Fruit fly (Drosophila melanogaster) whole organism, embryonic: ENCODE measurements around the gene Caf1-55.

Source experiments
- Atf-2 ChIP-seq: fragments of 200-800 bp; sonication (Bioruptor generic); optimal IDR thresholded peaks from 2 replicates; lab custom pipeline; 2016; ENCODE audit warnings: missing biosample characterization, missing genetic modification characterization
- Bgb ChIP-seq: fragments of 200-800 bp; sonication (Bioruptor generic); IDR thresholded peaks from 2 replicates; pipeline ENCODE4 v1.3.6; 2022; ENCODE audit warnings: missing biosample characterization, missing genetic modification characterization; ENCODE audit not compliant: partially characterized antibody
- CG10267 ChIP-seq: fragments of 200-800 bp; sonication (Bioruptor generic); optimal IDR thresholded peaks from 2 replicates; lab custom pipeline; 2018; ENCODE audit warnings: missing biosample characterization, mild to moderate bottlenecking, missing genetic modification characterization, moderate library complexity
- CG10366 ChIP-seq: fragments of 200-800 bp; sonication (Bioruptor generic); IDR thresholded peaks from 2 replicates; pipeline ENCODE4 v1.3.6; 2022; ENCODE audit warnings: missing biosample characterization, missing genetic modification characterization
- CG12391 ChIP-seq: fragments of 200-800 bp; sonication (Bioruptor generic); optimal IDR thresholded peaks from 3 replicates; lab custom pipeline; 2018; ENCODE audit warnings: missing biosample characterization, mild to moderate bottlenecking, missing genetic modification characterization, moderate library complexity
- CG16813 ChIP-seq: fragments of 200-800 bp; sonication (Bioruptor generic); IDR thresholded peaks from 3 replicates; pipeline ENCODE4 v1.3.6; 2022; ENCODE audit warnings: missing biosample characterization, missing genetic modification characterization; ENCODE audit not compliant: partially characterized antibody
- CG2120 ChIP-seq: fragments of 200-800 bp; sonication (Bioruptor generic); optimal IDR thresholded peaks from 3 replicates; lab custom pipeline; 2016; ENCODE audit warnings: missing biosample characterization, missing genetic modification characterization
- CG3065 ChIP-seq: fragments of 200-800 bp; sonication (Bioruptor generic); optimal IDR thresholded peaks from 2 replicates; lab custom pipeline; 2016; ENCODE audit warnings: missing biosample characterization, missing genetic modification characterization
- CG34224 ChIP-seq: fragments of 200-800 bp; sonication (Bioruptor generic); IDR thresholded peaks from 3 replicates; pipeline ENCODE4 v1.3.6; 2022; ENCODE audit warnings: missing biosample characterization, missing genetic modification characterization; ENCODE audit not compliant: partially characterized antibody
- CG34376 ChIP-seq: fragments of 200-800 bp; sonication (Bioruptor generic); optimal IDR thresholded peaks from 2 replicates; lab custom pipeline; 2018; ENCODE audit warnings: missing biosample characterization, mild to moderate bottlenecking, missing genetic modification characterization
- CG3847 ChIP-seq: fragments of 200-800 bp; sonication (Bioruptor generic); IDR thresholded peaks from 2 replicates; pipeline ENCODE4 v1.3.6; 2022; ENCODE audit warnings: missing biosample characterization, missing genetic modification characterization
- CG4328 ChIP-seq: fragments of 200-800 bp; sonication (Bioruptor generic); optimal IDR thresholded peaks from 3 replicates; lab custom pipeline; 2017; ENCODE audit warnings: missing biosample characterization, missing genetic modification reagents, missing genetic modification characterization
- CG4617 ChIP-seq: fragments of 200-800 bp; sonication (Bioruptor generic); optimal IDR thresholded peaks from 3 replicates; lab custom pipeline; 2016; ENCODE audit warnings: missing biosample characterization, missing genetic modification characterization, borderline replicate concordance
- CG7786 ChIP-seq: fragments of 200-800 bp; sonication (Bioruptor generic); optimal IDR thresholded peaks from 2 replicates; lab custom pipeline; 2016; ENCODE audit warnings: missing biosample characterization, missing genetic modification characterization
- CG8359 ChIP-seq: fragments of 200-800 bp; sonication (Bioruptor generic); optimal IDR thresholded peaks from 2 replicates; lab custom pipeline; 2017; ENCODE audit warnings: missing biosample characterization, mild to moderate bottlenecking, missing genetic modification characterization, borderline replicate concordance
- CG8924 ChIP-seq: fragments of 200-800 bp; optimal IDR thresholded peaks from 3 replicates; lab custom pipeline; 2019; ENCODE audit warnings: missing biosample characterization, mild to moderate bottlenecking, missing genetic modification characterization, moderate library complexity
- CG9932 ChIP-seq: fragments of 200-800 bp; sonication (Bioruptor generic); IDR thresholded peaks from 2 replicates; pipeline ENCODE4 v1.3.6; 2022; ENCODE audit warnings: missing biosample characterization, missing genetic modification characterization
- CHES-1-like ChIP-seq: fragments of 200-800 bp; sonication (Bioruptor generic); optimal IDR thresholded peaks from 2 replicates; lab custom pipeline; 2016; ENCODE audit warnings: missing biosample characterization, missing genetic modification characterization
- CkIIα-i1 ChIP-seq: fragments of 200-800 bp; sonication (Bioruptor generic); IDR thresholded peaks from 2 replicates; pipeline ENCODE4 v1.3.6; 2022; ENCODE audit warnings: missing biosample characterization, missing genetic modification characterization
- D19B ChIP-seq: fragments of 200-800 bp; sonication (Bioruptor generic); optimal IDR thresholded peaks from 2 replicates; lab custom pipeline; 2017; ENCODE audit warnings: missing biosample characterization, mild to moderate bottlenecking, missing genetic modification characterization
- Dref ChIP-seq: fragments of 200-800 bp; sonication (Bioruptor generic); IDR thresholded peaks from 2 replicates; pipeline ENCODE4 v1.3.6; 2022; ENCODE audit warnings: missing biosample characterization, missing genetic modification characterization
- Ets97D ChIP-seq: fragments of 200-800 bp; sonication (Bioruptor generic); optimal IDR thresholded peaks from 3 replicates; lab custom pipeline; 2016; ENCODE audit warnings: missing biosample characterization, missing genetic modification characterization
- HLH54F ChIP-seq: fragments of 200-800 bp; sonication (Bioruptor generic); optimal IDR thresholded peaks from 3 replicates; lab custom pipeline; 2016; ENCODE audit warnings: missing biosample characterization, missing genetic modification characterization
- Hr51 ChIP-seq, 2 experiments: fragments of 200-800 bp; sonication (Bioruptor generic); optimal IDR thresholded peaks; 2 replicates in 1 of 2; 3 replicates in 1 of 2; lab custom pipeline; 2016 to 2018; ENCODE audit warnings: missing biosample characterization in 2 of 2, missing genetic modification characterization in 2 of 2, mild to moderate bottlenecking in 1 of 2, moderate library complexity in 1 of 2
- Med ChIP-seq: fragments of 200-800 bp; sonication (Bioruptor generic); peaks from one replicate; lab custom pipeline; 2016; ENCODE audit warnings: missing biosample characterization, missing genetic modification characterization, mild to moderate bottlenecking, inconsistent platforms, moderate library complexity
- Opbp ChIP-seq: fragments of 200-800 bp; sonication (Bioruptor generic); IDR thresholded peaks from 3 replicates; pipeline ENCODE4 v1.3.6; 2022; ENCODE audit warnings: missing biosample characterization, missing genetic modification characterization; ENCODE audit not compliant: partially characterized antibody
- Stat92E ChIP-seq, 3 experiments: fragments of >200 bp in 2 of 3; fragments of 200-800 bp in 1 of 3; sonication (Bioruptor generic) in 1 of 3; optimal IDR thresholded peaks; 2 replicates each; lab custom pipeline; 2017 to 2019; ENCODE audit warnings: missing biosample characterization in 3 of 3, missing genetic modification characterization in 3 of 3, mild to moderate bottlenecking in 1 of 3, moderate library complexity in 1 of 3
- Trl ChIP-seq, 3 experiments: fragments of >200 bp in 2 of 3; fragments of 200-800 bp in 1 of 3; sonication (Bioruptor generic) in 1 of 3; optimal IDR thresholded peaks; 2 replicates in 1 of 3; 3 replicates in 2 of 3; lab custom pipeline; 2016 to 2017; ENCODE audit warnings: missing biosample characterization in 1 of 3, missing genetic modification characterization in 1 of 3
- ase ChIP-seq: fragments of 200-800 bp; sonication (Bioruptor generic); IDR thresholded peaks from 3 replicates; pipeline ENCODE4 v1.3.6; 2022; ENCODE audit warnings: missing biosample characterization, missing genetic modification characterization
- dan ChIP-seq: fragments of 200-800 bp; sonication (Bioruptor generic); IDR thresholded peaks from 2 replicates; pipeline ENCODE4 v1.3.6; 2022; ENCODE audit warnings: missing biosample characterization, missing genetic modification characterization
- eyg ChIP-seq: fragments of 200-800 bp; sonication (Bioruptor generic); optimal IDR thresholded peaks from 3 replicates; lab custom pipeline; 2016; ENCODE audit warnings: missing biosample characterization, missing genetic modification characterization
- ftz-f1 ChIP-seq: fragments of 200-800 bp; sonication (Bioruptor generic); optimal IDR thresholded peaks from 2 replicates; lab custom pipeline; 2016; ENCODE audit warnings: missing biosample characterization, missing genetic modification characterization
- gro ChIP-seq: fragments of 200-800 bp; sonication (Bioruptor generic); optimal IDR thresholded peaks from 2 replicates; lab custom pipeline; 2016; ENCODE audit warnings: missing biosample characterization, missing genetic modification characterization
- hbn ChIP-seq: fragments of 200-800 bp; sonication (Bioruptor generic); IDR thresholded peaks from 2 replicates; pipeline ENCODE4 v1.3.6; 2022; ENCODE audit warnings: missing biosample characterization, missing genetic modification characterization; ENCODE audit not compliant: partially characterized antibody
- her ChIP-seq: fragments of 200-800 bp; sonication (Bioruptor generic); optimal IDR thresholded peaks from 2 replicates; lab custom pipeline; 2016; ENCODE audit warnings: missing biosample characterization, missing genetic modification characterization
- inv ChIP-seq: fragments of 200-800 bp; sonication (Bioruptor generic); IDR thresholded peaks from 2 replicates; pipeline ENCODE4 v1.3.6; 2022; ENCODE audit warnings: missing biosample characterization, missing genetic modification characterization; ENCODE audit not compliant: partially characterized antibody
- jing ChIP-seq: fragments of 200-800 bp; sonication (Bioruptor generic); optimal IDR thresholded peaks from 2 replicates; lab custom pipeline; 2018; ENCODE audit warnings: missing biosample characterization, mild to moderate bottlenecking, missing genetic modification characterization
- kay ChIP-seq: fragments of 200-800 bp; sonication (Bioruptor generic); optimal IDR thresholded peaks from 2 replicates; lab custom pipeline; 2016; ENCODE audit warnings: missing biosample characterization, missing genetic modification characterization
- knrl ChIP-seq: fragments of 200-800 bp; sonication (Bioruptor generic); IDR thresholded peaks from 3 replicates; pipeline ENCODE4 v1.3.6; 2022; ENCODE audit warnings: missing biosample characterization, missing genetic modification characterization; ENCODE audit not compliant: partially characterized antibody
- maf-S ChIP-seq: fragments of 200-800 bp; sonication (Bioruptor generic); optimal IDR thresholded peaks from 2 replicates; lab custom pipeline; 2016; ENCODE audit warnings: missing biosample characterization, missing genetic modification characterization
- mam ChIP-seq: fragments of 200-800 bp; sonication (Bioruptor generic); optimal IDR thresholded peaks from 3 replicates; lab custom pipeline; 2016; ENCODE audit warnings: missing biosample characterization, missing genetic modification characterization
- salm ChIP-seq: fragments of 200-800 bp; sonication (Bioruptor generic); optimal IDR thresholded peaks from 2 replicates; lab custom pipeline; 2018; ENCODE audit warnings: missing biosample characterization, mild to moderate bottlenecking, missing genetic modification characterization
- seq ChIP-seq: fragments of 200-800 bp; sonication (Bioruptor generic); IDR thresholded peaks from 2 replicates; pipeline ENCODE4 v1.3.6; 2022; ENCODE audit warnings: missing biosample characterization, missing genetic modification characterization
- usp ChIP-seq: fragments of >200 bp; optimal IDR thresholded peaks from 2 replicates; lab custom pipeline; 2017; ENCODE audit warnings: missing biosample characterization, missing genetic modification characterization
- vnd ChIP-seq: fragments of 200-800 bp; sonication (Bioruptor generic); IDR thresholded peaks from 3 replicates; pipeline ENCODE4 v1.3.6; 2022; ENCODE audit warnings: missing biosample characterization, missing genetic modification characterization; ENCODE audit not compliant: partially characterized antibody
- vvl ChIP-seq: fragments of 200-800 bp; sonication (Bioruptor generic); IDR thresholded peaks from 2 replicates; pipeline ENCODE4 v1.3.6; 2022; ENCODE audit warnings: missing biosample characterization, missing genetic modification characterization
- zfh2 ChIP-seq: fragments of 200-800 bp; sonication (Bioruptor generic); optimal IDR thresholded peaks from 2 replicates; lab custom pipeline; 2016; ENCODE audit warnings: missing biosample characterization, missing genetic modification characterization

Gene Caf1-55

DNA sequence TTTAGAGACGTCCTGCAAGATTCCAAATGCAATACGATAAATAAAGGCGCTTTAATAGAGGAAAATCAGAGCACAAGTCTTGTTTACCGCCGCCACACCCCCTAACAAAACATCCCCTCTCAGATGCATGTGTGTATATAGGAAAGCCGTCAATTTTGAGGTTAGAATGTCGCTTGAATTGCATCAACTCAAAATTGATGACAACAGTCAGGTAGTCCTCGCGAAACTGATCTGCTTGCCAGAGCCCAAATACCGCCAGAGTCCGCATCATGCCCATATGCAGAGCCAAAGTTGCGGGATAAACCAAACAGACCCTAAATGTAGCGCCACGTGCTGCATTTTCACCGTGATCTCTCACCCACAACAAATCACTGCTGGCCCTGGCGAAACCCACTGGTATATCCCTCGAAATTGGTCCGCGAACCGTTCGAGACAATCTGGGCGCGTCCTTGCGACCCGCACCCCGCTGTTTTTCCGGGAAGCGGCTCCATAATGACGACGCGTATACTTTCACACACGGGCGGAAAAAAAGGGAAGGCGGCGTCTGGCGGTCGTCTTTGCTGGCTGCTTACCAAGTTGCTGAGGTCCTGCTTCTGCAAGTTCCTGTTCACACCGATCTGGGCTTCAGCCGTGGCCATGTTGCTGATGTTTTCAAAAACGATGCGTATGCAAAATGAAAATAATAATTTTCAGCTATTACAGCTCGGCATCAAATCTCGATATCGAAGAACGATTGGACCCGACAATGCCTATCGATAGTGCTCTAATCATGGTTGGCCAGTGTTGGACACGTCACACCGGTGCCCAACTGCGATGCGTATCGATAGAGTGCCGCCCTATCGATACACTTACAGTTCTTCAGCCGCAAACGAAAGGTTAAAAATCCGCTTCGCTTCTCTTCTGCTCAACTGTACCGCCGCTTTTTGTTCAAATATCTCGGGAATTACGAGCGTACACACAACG lies 37.6 kb downstream of the Caf1-55 start, which contains the start of the genes eIF2gamma and Set (continued):
- peak; percentile 59 for TF ChIP-seq zfh2
- no peak for TF ChIP-seq usp (GFP tag; lab: Kevin White, UChicago)
- peak in 1 of 3 experiments; percentile 56 for TF ChIP-seq Stat92E (GFP tag; optimal IDR thresholded peaks at IDR 0.05; lab: Kevin White, UChicago)
- peak; percentile 77 for TF ChIP-seq Ets97D
- TF ChIP-seq CG34376: peak; percentile 39
- TF ChIP-seq CkIIα-i1 (GFP tag; lab: Robert Waterston, UW): no peak
- no peak for TF ChIP-seq Trl (optimal IDR thresholded peaks at IDR 0.05; lab: Kevin White, UChicago)
- peak; percentile 40 for TF ChIP-seq Trl (GFP tag; optimal IDR thresholded peaks at IDR 0.05; lab: Kevin White, UChicago)
- peak; percentile 43 for TF ChIP-seq CHES-1-like (GFP tag; lab: Kevin White, UChicago)
- TF ChIP-seq CG7786 (GFP tag; lab: Kevin White, UChicago): peak; percentile 61
- peak; percentile 97 for TF ChIP-seq hbn (GFP tag; lab: Robert Waterston, UW)
- TF ChIP-seq HLH54F (GFP tag; lab: Kevin White, UChicago): peak; percentile 29
- TF ChIP-seq CG9932 (GFP tag; lab: Robert Waterston, UW): peak; percentile 87
- no peak for TF ChIP-seq kay
- TF ChIP-seq inv (GFP tag; lab: Robert Waterston, UW): peak; percentile 96
- no peak for TF ChIP-seq jing (GFP tag; lab: Kevin White, UChicago)
- TF ChIP-seq Atf-2 (GFP tag; lab: Kevin White, UChicago): peak; percentile 11
- peak; percentile 96 for TF ChIP-seq CG10267 (tag; lab: Kevin White, UChicago)
- no peak for TF ChIP-seq D19B (GFP tag; lab: Kevin White, UChicago)
- TF ChIP-seq CG8359 (GFP tag; lab: Kevin White, UChicago): no peak
- 0 out of 2 replicates have a peak, but pooled peaks have one; percentile 28 for TF ChIP-seq CG10366 (GFP tag; lab: Robert Waterston, UW)
- peak; percentile 54 for TF ChIP-seq ftz-f1 (GFP tag; lab: Kevin White, UChicago)
- TF ChIP-seq ase (GFP tag; lab: Robert Waterston, UW): peak; percentile 18; the same call in 1 of the 3 replicates
- peak; percentile 17 for TF ChIP-seq maf-S
- TF ChIP-seq knrl (GFP tag; lab: Robert Waterston, UW): peak; percentile 94
- peak in 1 of 2 experiments; percentile 14 for TF ChIP-seq Hr51 (GFP tag; optimal IDR thresholded peaks at IDR 0.05; lab: Kevin White, UChicago)
- no peak for TF ChIP-seq salm (tag; lab: Kevin White, UChicago)
- TF ChIP-seq CG34224 (GFP tag; lab: Robert Waterston, UW): peak; percentile 96
- peak; percentile 98 for TF ChIP-seq CG16813 (GFP tag; lab: Robert Waterston, UW)
- TF ChIP-seq mam (GFP tag; lab: Kevin White, UChicago): peak; percentile 58
- TF ChIP-seq dan (GFP tag; lab: Robert Waterston, UW): no peak
- peak; percentile 52 for TF ChIP-seq vvl (GFP tag; lab: Robert Waterston, UW)
- TF ChIP-seq her (GFP tag; lab: Kevin White, UChicago): peak; percentile 28
- TF ChIP-seq Med: peak; percentile 90
- TF ChIP-seq CG4617 (GFP tag; lab: Kevin White, UChicago): peak; percentile 57
- peak; percentile 60 for TF ChIP-seq gro
- peak; percentile 72 for TF ChIP-seq CG3847
- TF ChIP-seq CG2120 (GFP tag; lab: Kevin White, UChicago): peak; percentile 61
- TF ChIP-seq Opbp (GFP tag; lab: Robert Waterston, UW): peak; percentile 98
- peak; percentile 19 for TF ChIP-seq eyg (GFP tag; lab: Kevin White, UChicago)
- 0 out of 2 replicates have a peak, but pooled peaks have one; percentile 11 for TF ChIP-seq seq
- peak; percentile 100 for TF ChIP-seq Dref
- TF ChIP-seq CG12391 (tag; lab: Kevin White, UChicago): peak; percentile 22
- TF ChIP-seq CG3065 (GFP tag; lab: Kevin White, UChicago): peak; percentile 30
- peak; percentile 99 for TF ChIP-seq Bgb
- TF ChIP-seq CG8924 (tag; lab: Kevin White, UChicago): peak; percentile 2
- peak; percentile 96 for TF ChIP-seq vnd (GFP tag; lab: Robert Waterston, UW)
- no peak for TF ChIP-seq CG4328 (GFP tag; lab: Kevin White, UChicago)
